Worm (Caenorhabditis elegans) whole organism, L2 larva: ENCODE data around the gene ctf-18.

ENCODE experiments used
- C34F6.9 ChIP-seq: fragments of 150-350 bp; optimal IDR thresholded peaks from 2 replicates; lab custom pipeline; 2014; ENCODE audit warnings: missing biosample characterization, missing genetic modification characterization
- R02D3.7 ChIP-seq: fragments of 150-350 bp; optimal IDR thresholded peaks from 2 replicates; lab custom pipeline; 2014; ENCODE audit warnings: missing biosample characterization, missing genetic modification characterization
- ZK546.5 ChIP-seq: sonication (generic microtip); optimal IDR thresholded peaks from 2 replicates; lab custom pipeline; 2017; ENCODE audit warnings: missing biosample characterization, missing genetic modification characterization
- alr-1 ChIP-seq: fragments of 150-350 bp; optimal IDR thresholded peaks from 2 replicates; lab custom pipeline; 2014; ENCODE audit warnings: missing biosample characterization, missing genetic modification characterization
- ceh-82 ChIP-seq: fragments of 150-350 bp; optimal IDR thresholded peaks from 2 replicates; lab custom pipeline; 2014; ENCODE audit warnings: missing biosample characterization, missing genetic modification characterization
- egl-27 ChIP-seq: sonication (generic microtip); optimal IDR thresholded peaks from 3 replicates; lab custom pipeline; 2017; ENCODE audit warnings: missing biosample characterization, missing genetic modification reagents, missing genetic modification characterization
- elt-1 ChIP-seq: fragments of 150-350 bp; optimal IDR thresholded peaks from 2 replicates; lab custom pipeline; 2014; ENCODE audit warnings: missing biosample characterization, missing genetic modification characterization
- gmeb-1 ChIP-seq: fragments of 150-350 bp; optimal IDR thresholded peaks from 2 replicates; lab custom pipeline; 2014; ENCODE audit warnings: missing biosample characterization, missing genetic modification characterization
- lin-11 ChIP-seq: fragments of 150-350 bp; sonication (generic microtip); optimal IDR thresholded peaks from 2 replicates; lab custom pipeline; 2014; ENCODE audit warnings: missing biosample characterization, missing genetic modification characterization, inconsistent platforms, mixed read lengths
- lin-13 ChIP-seq: fragments of 150-350 bp; optimal IDR thresholded peaks from 2 replicates; lab custom pipeline; 2014; ENCODE audit warnings: missing biosample characterization, missing genetic modification reagents, missing genetic modification characterization
- lin-39 ChIP-seq: fragments of 150-350 bp; optimal IDR thresholded peaks from 2 replicates; lab custom pipeline; 2014; ENCODE audit warnings: missing biosample characterization, missing genetic modification reagents, missing genetic modification characterization
- mab-5 ChIP-seq: fragments of 150-350 bp; optimal IDR thresholded peaks from 2 replicates; lab custom pipeline; 2014; ENCODE audit warnings: missing biosample characterization, missing genetic modification characterization
- mdl-1 ChIP-seq, 2 experiments: fragments of 150-350 bp in 1 of 2; sonication (generic microtip) in 1 of 2; optimal IDR thresholded peaks; 2 replicates each; lab custom pipeline; 2017; ENCODE audit warnings: missing biosample characterization in 2 of 2, missing genetic modification characterization in 2 of 2
- nhr-10 ChIP-seq: sonication (generic microtip); optimal IDR thresholded peaks from 2 replicates; lab custom pipeline; 2017; ENCODE audit warnings: missing biosample characterization, missing genetic modification characterization
- nhr-12 ChIP-seq: fragments of 150-350 bp; optimal IDR thresholded peaks from 2 replicates; lab custom pipeline; 2014; ENCODE audit warnings: missing biosample characterization, missing genetic modification characterization
- nhr-129 ChIP-seq: fragments of 150-350 bp; optimal IDR thresholded peaks from 2 replicates; lab custom pipeline; 2014; ENCODE audit warnings: missing biosample characterization, missing genetic modification characterization
- nhr-21 ChIP-seq: fragments of 150-350 bp; optimal IDR thresholded peaks from 2 replicates; lab custom pipeline; 2014; ENCODE audit warnings: missing biosample characterization, missing genetic modification characterization
- nhr-23 ChIP-seq: fragments of 150-350 bp; optimal IDR thresholded peaks from 2 replicates; lab custom pipeline; 2014; ENCODE audit warnings: missing biosample characterization, missing genetic modification reagents, missing genetic modification characterization
- nhr-237 ChIP-seq: fragments of 150-350 bp; optimal IDR thresholded peaks from 2 replicates; lab custom pipeline; 2014; ENCODE audit warnings: missing biosample characterization, missing genetic modification characterization
- nhr-25 ChIP-seq: fragments of 150-350 bp; sonication (generic microtip); optimal IDR thresholded peaks from 3 replicates; lab custom pipeline; 2014; ENCODE audit warnings: missing biosample characterization, missing genetic modification characterization
- nhr-6 ChIP-seq: fragments of 150-350 bp; optimal IDR thresholded peaks from 2 replicates; lab custom pipeline; 2014; ENCODE audit warnings: missing biosample characterization, missing genetic modification characterization
- nhr-77 ChIP-seq: fragments of 150-350 bp; optimal IDR thresholded peaks from 2 replicates; lab custom pipeline; 2014; ENCODE audit warnings: missing biosample characterization, missing genetic modification characterization
- peb-1 ChIP-seq: fragments of 150-350 bp; optimal IDR thresholded peaks from 2 replicates; lab custom pipeline; 2014; ENCODE audit warnings: missing biosample characterization, missing genetic modification characterization
- skn-1 ChIP-seq: sonication (generic microtip); optimal IDR thresholded peaks from 2 replicates; lab custom pipeline; 2017; ENCODE audit warnings: missing biosample characterization, missing genetic modification characterization
- sma-3 ChIP-seq: sonication (generic microtip); optimal IDR thresholded peaks from 2 replicates; lab custom pipeline; 2016; ENCODE audit warnings: missing genetic modification reagents, missing genetic modification characterization, missing compliant biosample characterization
- sma-9 ChIP-seq, 2 experiments: fragments of 150-350 bp in 1 of 2; sonication (generic microtip) in 1 of 2; optimal IDR thresholded peaks; 2 replicates each; lab custom pipeline; 2014 to 2016; ENCODE audit warnings: missing genetic modification characterization in 2 of 2, mild to moderate bottlenecking in 1 of 2, missing biosample characterization in 1 of 2, missing compliant biosample characterization in 1 of 2, missing genetic modification reagents in 1 of 2, moderate library complexity in 1 of 2
- unc-55 ChIP-seq: fragments of 150-350 bp; sonication (generic microtip); optimal IDR thresholded peaks from 3 replicates; lab custom pipeline; 2014; ENCODE audit warnings: missing biosample characterization, missing genetic modification reagents, missing genetic modification characterization
- unc-62 ChIP-seq: fragments of 150-350 bp; optimal IDR thresholded peaks from 2 replicates; lab custom pipeline; 2014; ENCODE audit warnings: missing biosample characterization, missing genetic modification reagents, missing genetic modification characterization
- zag-1 ChIP-seq: fragments of 150-350 bp; optimal IDR thresholded peaks from 2 replicates; lab custom pipeline; 2014; ENCODE audit warnings: missing biosample characterization, missing genetic modification characterization
- ztf-1 ChIP-seq: fragments of 200-800 bp; sonication (Bioruptor generic); conservative IDR thresholded peaks from 2 replicates; pipeline ENCODE4 v1.3.6; 2022; ENCODE audit warnings: missing genetic modification characterization, missing compliant biosample characterization
- ztf-4 ChIP-seq: fragments of 150-350 bp; optimal IDR thresholded peaks from 2 replicates; lab custom pipeline; 2014; ENCODE audit warnings: missing biosample characterization, missing genetic modification characterization

ctf-18 gene

ce11 chrIV:10146885-10147284, 20.4 kb upstream of the ctf-18 start, which contains the start of gene T14G10.8:
Gene T14G10.8 (minus strand): TSS chrIV:10146985.
- TF ChIP-seq R02D3.7 (no peak), nhr-237 (tag; lab: Kevin White, UChicago) (no peak), lin-11 (tag; lab: Kevin White, UChicago) (no peak), ztf-4 (tag; lab: Kevin White, UChicago) (no peak), lin-13 (GFP tag; lab: Kevin White, UChicago) (no peak), nhr-21 (tag; lab: Kevin White, UChicago) (no peak), mdl-1 (tag; optimal IDR thresholded peaks at IDR 0.05; lab: Kevin White, UChicago) (no peak), nhr-10 (no peak), sma-3 (GFP tag; lab: Kevin White, UChicago) (no peak), nhr-129 (no peak), gmeb-1 (no peak), zag-1 (no peak), egl-27 (tag; lab: Kevin White, UChicago) (no peak), unc-62 (GFP tag; lab: Kevin White, UChicago) (no peak), ztf-1 (GFP tag; lab: Robert Waterston, UW) (no peak), C34F6.9 (tag; lab: Kevin White, UChicago) (no peak), nhr-25 (tag; lab: Kevin White, UChicago) (no peak)
- TF ChIP-seq, all 48 proteins: peak for 0

- TF ChIP-seq R02D3.7 (no peak), sma-3 (GFP tag; lab: Kevin White, UChicago) (no peak), mdl-1 (tag; optimal IDR thresholded peaks at IDR 0.05; lab: Kevin White, UChicago) (no peak), ceh-82 (tag; lab: Kevin White, UChicago) (no peak), skn-1 (tag; lab: Kevin White, UChicago) (no peak), nhr-25 (tag; lab: Kevin White, UChicago) (no peak), mab-5 (tag; lab: Kevin White, UChicago) (no peak), sma-9 (GFP tag; optimal IDR thresholded peaks at IDR 0.05; lab: Kevin White, UChicago) (no peak), sma-9 (tag; optimal IDR thresholded peaks at IDR 0.05; lab: Kevin White, UChicago) (no peak)
These were observed 18.5 kb upstream of the ctf-18 start for ce11 chrIV:10144909-10145308.

ce11 chrIV:10144487-10144886, 18.0 kb upstream of the ctf-18 start:
- TF ChIP-seq skn-1 (tag; lab: Kevin White, UChicago) (peak; percentile 78), mab-5 (tag; lab: Kevin White, UChicago) (no peak)

- TF ChIP-seq nhr-77 (tag; lab: Kevin White, UChicago), result no peak
- no peak for TF ChIP-seq nhr-21 (tag; lab: Kevin White, UChicago)
- no peak for TF ChIP-seq elt-1 (tag; lab: Kevin White, UChicago)
- no peak for TF ChIP-seq alr-1 (tag; lab: Kevin White, UChicago)
- TF ChIP-seq nhr-6 (tag; lab: Kevin White, UChicago), result no peak
- no peak for TF ChIP-seq unc-55 (GFP tag; lab: Kevin White, UChicago)
- no peak for TF ChIP-seq nhr-12 (tag; lab: Kevin White, UChicago)
- no peak for TF ChIP-seq lin-39 (tag; lab: Kevin White, UChicago)
These were observed 17.2 kb upstream of the ctf-18 start, which contains the start of gene msp-38 for ce11 chrIV:10143640-10144039. Gene msp-38 (minus strand): TSS chrIV:10143740.

ce11 chrIV:10141930-10142505, 15.6 kb upstream of the ctf-18 start, which contains the start of the genes gst-2, gst-4 and dhs-12:
Gene gst-2 (minus strand): TSS chrIV:10142061.
Gene gst-4 (plus strand): TSS chrIV:10142225.
Gene dhs-12 (plus strand): TSS chrIV:10142455.
- peak; percentile 93 for TF ChIP-seq skn-1 (tag; lab: Kevin White, UChicago)
- no peak for TF ChIP-seq elt-1 (tag; lab: Kevin White, UChicago)

ce11 chrIV:10140143-10140542, 13.7 kb upstream of the ctf-18 start, which contains the start of gene gst-3:
Gene gst-3 (minus strand): TSS chrIV:10140243.
- TF ChIP-seq peb-1 (tag; lab: Kevin White, UChicago), result no peak
- TF ChIP-seq R02D3.7, result no peak
- no peak for TF ChIP-seq ZK546.5 (tag; lab: Kevin White, UChicago)
- no peak for TF ChIP-seq nhr-237 (tag; lab: Kevin White, UChicago)
- no peak for TF ChIP-seq nhr-21 (tag; lab: Kevin White, UChicago)
- no peak for TF ChIP-seq elt-1 (tag; lab: Kevin White, UChicago)
- TF ChIP-seq lin-11 (tag; lab: Kevin White, UChicago), result no peak
- TF ChIP-seq nhr-23 (tag; lab: Kevin White, UChicago), result no peak
- TF ChIP-seq sma-3 (GFP tag; lab: Kevin White, UChicago), result no peak
- no peak for TF ChIP-seq unc-62 (GFP tag; lab: Kevin White, UChicago)
